Worm (Caenorhabditis elegans): ENCODE measurements around the gene F41H10.5.
"Not testable (repeated sequence)": the region's sequence is repeated elsewhere in the genome, so short reads cannot be mapped to it uniquely, and the experiment has no call there.

F41H10.5 gene

ce11 chrIV:5350480-5351193, 10.1 kb upstream of the F41H10.5 start, which contains the start of gene gba-4:
TSS of gene gba-4 (minus strand) at chrIV:5350897.
- TF ChIP-seq hlh-1 (tag; optimal IDR thresholded peaks at IDR 0.05); bed-3 (GFP tag; optimal IDR thresholded peaks at IDR 0.05); sptf-1 (tag; optimal IDR thresholded peaks at IDR 0.05): not testable (repeated sequence)

ce11 chrIV:5353364-5353763, 7.3 kb upstream of the F41H10.5 start, which contains the start of gene Y4C6B.7:
TSS of gene Y4C6B.7 (minus strand) at chrIV:5353464.
- no peak for TF ChIP-seq blmp-1 (tag; optimal IDR thresholded peaks at IDR 0.05)
- no peak for TF ChIP-seq ceh-83 (GFP tag; optimal IDR thresholded peaks at IDR 0.05)
- TF ChIP-seq mab-5 (tag; optimal IDR thresholded peaks at IDR 0.05), result no peak
- no peak for TF ChIP-seq lsy-2 (tag; optimal IDR thresholded peaks at IDR 0.05)
- no peak for TF ChIP-seq cnd-1 (tag; optimal IDR thresholded peaks at IDR 0.05)
- no peak for TF ChIP-seq snpc-4 (tag; optimal IDR thresholded peaks at IDR 0.05)
- no peak for TF ChIP-seq unc-39 (tag; optimal IDR thresholded peaks at IDR 0.05)
- no peak for TF ChIP-seq nhr-76 (tag; optimal IDR thresholded peaks at IDR 0.05)
- no peak for TF ChIP-seq nhr-28 (tag; optimal IDR thresholded peaks at IDR 0.05)
- TF ChIP-seq lin-13 (tag; optimal IDR thresholded peaks at IDR 0.05), result no peak
- TF ChIP-seq nhr-237 (tag; optimal IDR thresholded peaks at IDR 0.05), result no peak
- TF ChIP-seq sptf-1 (tag; optimal IDR thresholded peaks at IDR 0.05), result no peak
- TF ChIP-seq pha-4 (tag; optimal IDR thresholded peaks at IDR 0.05), result no peak
- TF ChIP-seq unc-120 (tag; optimal IDR thresholded peaks at IDR 0.05; ENCODE audit: poor library complexity, severe bottlenecking), result no peak
- no peak for TF ChIP-seq M03D4.4 (tag; optimal IDR thresholded peaks at IDR 0.05)
- TF ChIP-seq nhr-12 (tag; optimal IDR thresholded peaks at IDR 0.05), result no peak
- no peak for TF ChIP-seq ceh-39 (tag; optimal IDR thresholded peaks at IDR 0.05)
- TF ChIP-seq zip-8 (tag; optimal IDR thresholded peaks at IDR 0.05), result no peak

- TF ChIP-seq ceh-39 (tag; optimal IDR thresholded peaks at IDR 0.05) (no peak), zip-8 (tag; optimal IDR thresholded peaks at IDR 0.05) (no peak), lsy-2 (tag; optimal IDR thresholded peaks at IDR 0.05) (peak; percentile 88), mep-1 (tag; optimal IDR thresholded peaks at IDR 0.05) (peak; percentile 18), nhr-28 (tag; optimal IDR thresholded peaks at IDR 0.05) (no peak), M03D4.4 (tag; optimal IDR thresholded peaks at IDR 0.05) (no peak)
Observed at ce11 chrIV:5354124-5354523, 6.6 kb upstream of the F41H10.5 start, which contains the start of gene Y4C6B.1. TSS of gene Y4C6B.1 (plus strand) at chrIV:5354488.

- TF ChIP-seq ztf-11 (tag; optimal IDR thresholded peaks at IDR 0.05) (no peak), nhr-76 (tag; optimal IDR thresholded peaks at IDR 0.05) (no peak), nhr-12 (tag; optimal IDR thresholded peaks at IDR 0.05) (no peak), sem-2 (GFP tag; optimal IDR thresholded peaks at IDR 0.05) (no peak), tbx-8 (GFP tag; optimal IDR thresholded peaks at IDR 0.05) (no peak), M03D4.4 (tag; optimal IDR thresholded peaks at IDR 0.05) (no peak), ham-2 (GFP tag; optimal IDR thresholded peaks at IDR 0.05) (no peak), mab-5 (tag; optimal IDR thresholded peaks at IDR 0.05) (no peak), cnd-1 (tag; optimal IDR thresholded peaks at IDR 0.05) (no peak), elt-3 (tag; optimal IDR thresholded peaks at IDR 0.05) (no peak), nhr-28 (tag; optimal IDR thresholded peaks at IDR 0.05) (no peak), ceh-39 (tag; optimal IDR thresholded peaks at IDR 0.05) (no peak), ces-1 (GFP tag; optimal IDR thresholded peaks at IDR 0.05) (no peak), lsy-2 (tag; optimal IDR thresholded peaks at IDR 0.05) (no peak), bed-3 (GFP tag; optimal IDR thresholded peaks at IDR 0.05) (no peak), elt-1 (tag; optimal IDR thresholded peaks at IDR 0.05; ENCODE audit: borderline replicate concordance, insufficient read depth) (no peak), mls-2 (tag; optimal IDR thresholded peaks at IDR 0.05) (no peak), lin-32 (GFP tag; optimal IDR thresholded peaks at IDR 0.05) (no peak)
Observed at ce11 chrIV:5354564-5354963, 6.1 kb upstream of the F41H10.5 start.

- peak; percentile 29 for TF ChIP-seq mep-1 (tag; optimal IDR thresholded peaks at IDR 0.05)
- peak; percentile 4 for TF ChIP-seq nhr-237 (tag; optimal IDR thresholded peaks at IDR 0.05)
- peak; percentile 61 for TF ChIP-seq lsy-2 (tag; optimal IDR thresholded peaks at IDR 0.05)
- TF ChIP-seq lin-13 (tag; optimal IDR thresholded peaks at IDR 0.05), result peak; percentile 70
- TF ChIP-seq unc-62 (GFP tag; optimal IDR thresholded peaks at IDR 0.05), result no peak
Observed at ce11 chrIV:5364135-5364609, 3.5 kb downstream of the F41H10.5 start, which contains the start of the genes hda-6 and F41H10.4. TSS of gene hda-6 (minus strand) at chrIV:5364306. TSS of gene F41H10.4 (plus strand) at chrIV:5364559.

Data from whole organism, mixed stage, embryonic.